Worm (Caenorhabditis elegans): ENCODE results near the gene Y39A3CL.7.

Gene Y39A3CL.7

ce11 chrIII:1859532-1859931 lies 34.8 kb downstream of the Y39A3CL.7 start, which contains the start of gene ddp-1 (continued):
- TF ChIP-seq tbx-9 (tag; optimal IDR thresholded peaks at IDR 0.05; ENCODE audit: borderline replicate concordance) (no peak), nhr-80 (tag; optimal IDR thresholded peaks at IDR 0.05) (peak; percentile 47), lin-54 (GFP tag; optimal IDR thresholded peaks at IDR 0.05) (peak; percentile 100), die-1 (tag; optimal IDR thresholded peaks at IDR 0.05) (peak; percentile 73), ceh-58 (GFP tag; IDR thresholded peaks at IDR 0.05) (peak; percentile 79; the same call in 1 of the 2 replicates), madf-3 (GFP tag; IDR thresholded peaks at IDR 0.05) (peak; percentile 95), efl-1 (GFP tag; optimal IDR thresholded peaks at IDR 0.05) (peak; percentile 95), unc-62 (GFP tag; optimal IDR thresholded peaks at IDR 0.05) (no peak), egl-18 (GFP tag; IDR thresholded peaks at IDR 0.05) (peak; percentile 72; the same call in 1 of the 2 replicates), F22D6.2 (tag; optimal IDR thresholded peaks at IDR 0.05) (peak; percentile 82), ceh-27 (GFP tag; optimal IDR thresholded peaks at IDR 0.05) (peak; percentile 86), hsf-1 (GFP tag; IDR thresholded peaks at IDR 0.05) (peak; percentile 85), aptf-3 (GFP tag; IDR thresholded peaks at IDR 0.05) (no peak), T26A5.8 (tag; optimal IDR thresholded peaks at IDR 0.05) (peak; percentile 38), Y79H2A.3 (GFP tag; conservative IDR thresholded peaks at IDR 0.05) (0 out of 2 replicates have a peak, but pooled peaks have one; percentile 53), Y53F4B.3 (GFP tag; IDR thresholded peaks at IDR 0.05) (0 out of 2 replicates have a peak, but pooled peaks have one; percentile 22), Y67H2A.10 (GFP tag; conservative IDR thresholded peaks at IDR 0.05) (peak; percentile 62; the same call in 1 of the 2 replicates), F57C9.4 (tag; optimal IDR thresholded peaks at IDR 0.05) (peak; percentile 88), Y56A3A.18 (GFP tag; IDR thresholded peaks at IDR 0.05) (peak; percentile 97), egrh-3 (GFP tag; IDR thresholded peaks at IDR 0.05) (0 out of 2 replicates have a peak, but pooled peaks have one; percentile 31), lsl-1 (GFP tag; optimal IDR thresholded peaks at IDR 0.05) (peak; percentile 88), hrde-1 (tag; optimal IDR thresholded peaks at IDR 0.05; ENCODE audit: borderline replicate concordance) (peak; percentile 86), dox-1 (GFP tag; IDR thresholded peaks at IDR 0.05) (peak; percentile 96), ets-4 (GFP tag; optimal IDR thresholded peaks at IDR 0.05) (no peak), dpff-1 (tag; optimal IDR thresholded peaks at IDR 0.05) (peak; percentile 76), madf-10 (tag; optimal IDR thresholded peaks at IDR 0.05) (peak; percentile 80), F49E8.2 (tag; optimal IDR thresholded peaks at IDR 0.05; ENCODE audit: insufficient read depth) (peak; percentile 78), madf-6 (GFP tag; IDR thresholded peaks at IDR 0.05) (peak; percentile 94), tlf-1 (GFP tag; optimal IDR thresholded peaks at IDR 0.05) (peak; percentile 97), repo-1 (tag; optimal IDR thresholded peaks at IDR 0.05) (peak; percentile 96), nhr-120 (GFP tag; IDR thresholded peaks at IDR 0.05) (no peak), nhr-179 (tag; optimal IDR thresholded peaks at IDR 0.05) (no peak), aptf-2 (GFP tag; conservative IDR thresholded peaks at IDR 0.05) (no peak), D2030.7 (GFP tag; IDR thresholded peaks at IDR 0.05) (peak; percentile 88), zim-3 (tag; optimal IDR thresholded peaks at IDR 0.05) (peak; percentile 75), F39B2.1 (GFP tag; IDR thresholded peaks at IDR 0.05) (peak; percentile 87), mes-4 (tag; optimal IDR thresholded peaks at IDR 0.05) (peak; percentile 5), mxl-1 (tag; optimal IDR thresholded peaks at IDR 0.05) (no peak), attf-5 (GFP tag; optimal IDR thresholded peaks at IDR 0.05) (peak; percentile 93), ztf-25 (GFP tag; IDR thresholded peaks at IDR 0.05) (no peak), athp-1 (tag; optimal IDR thresholded peaks at IDR 0.05) (peak; percentile 93)

ce11 chrIII:1860129-1860528 lies 35.4 kb downstream of the Y39A3CL.7 start, which contains the start of gene ttc-7:
Gene ttc-7, plus strand, starts transcription at chrIII:1860429.
- TF ChIP-seq F49E8.2 (tag; optimal IDR thresholded peaks at IDR 0.05; ENCODE audit: insufficient read depth) = no peak
- no peak for TF ChIP-seq ztf-3 (GFP tag; optimal IDR thresholded peaks at IDR 0.05)
- no peak for TF ChIP-seq lin-35 (GFP tag; optimal IDR thresholded peaks at IDR 0.05)
- TF ChIP-seq let-526 (GFP tag; IDR thresholded peaks at IDR 0.05) = no peak
- no peak for TF ChIP-seq zfh-2 (GFP tag; conservative IDR thresholded peaks at IDR 0.05)
- TF ChIP-seq snpc-1.3 (tag; optimal IDR thresholded peaks at IDR 0.05; ENCODE audit: insufficient read depth) = no peak
- no peak for TF ChIP-seq ztf-18 (tag; optimal IDR thresholded peaks at IDR 0.05)
- no peak for TF ChIP-seq rec-8 (tag; optimal IDR thresholded peaks at IDR 0.05)
- TF ChIP-seq C17E4.6 (GFP tag; IDR thresholded peaks at IDR 0.05) = no peak
- TF ChIP-seq egl-44 (GFP tag; IDR thresholded peaks at IDR 0.05) = no peak
- no peak for TF ChIP-seq hmg-1.2 (GFP tag; IDR thresholded peaks at IDR 0.05)
- TF ChIP-seq egrh-3 (GFP tag; IDR thresholded peaks at IDR 0.05) = no peak
